Fruit fly (Drosophila melanogaster) whole organism, adult: Measurements from ENCODE around the gene Ets21C.

Source experiments
- CG11617 ChIP-seq: fragments of 200-800 bp; sonication (Bioruptor generic); optimal IDR thresholded peaks from 2 replicates; lab custom pipeline; 2017; ENCODE audit warnings: mild to moderate bottlenecking, missing biosample characterization, missing genetic modification reagents, missing genetic modification characterization
- CG12768 ChIP-seq: fragments of 200-800 bp; sonication (Bioruptor generic); optimal IDR thresholded peaks from 2 replicates; lab custom pipeline; 2017; ENCODE audit warnings: missing biosample characterization, missing genetic modification characterization, mild to moderate bottlenecking, moderate library complexity, missing genetic modification reagents
- CG14711 ChIP-seq: fragments of 200-800 bp; sonication (Bioruptor generic); optimal IDR thresholded peaks from 2 replicates; lab custom pipeline; 2018; ENCODE audit warnings: missing biosample characterization, mild to moderate bottlenecking, missing genetic modification characterization, moderate library complexity
- CG1620 ChIP-seq: fragments of 200-800 bp; sonication (Bioruptor generic); optimal IDR thresholded peaks from 2 replicates; lab custom pipeline; 2016; ENCODE audit warnings: missing biosample characterization, missing genetic modification characterization
- CG33017 ChIP-seq: fragments of 200-800 bp; sonication (Bioruptor generic); optimal IDR thresholded peaks from 2 replicates; lab custom pipeline; 2018; ENCODE audit warnings: missing biosample characterization, mild to moderate bottlenecking, missing genetic modification characterization, moderate library complexity
- CG5204 ChIP-seq: fragments of 200-800 bp; sonication (Bioruptor generic); optimal IDR thresholded peaks from 2 replicates; lab custom pipeline; 2016; ENCODE audit warnings: missing biosample characterization, missing genetic modification characterization
- CG7045 ChIP-seq: fragments of 200-800 bp; sonication (Bioruptor generic); optimal IDR thresholded peaks from 2 replicates; lab custom pipeline; 2017; ENCODE audit warnings: missing biosample characterization, mild to moderate bottlenecking, missing genetic modification characterization
- CG7101 ChIP-seq: fragments of 200-800 bp; sonication (Bioruptor generic); optimal IDR thresholded peaks from 2 replicates; lab custom pipeline; 2018; ENCODE audit warnings: missing biosample characterization, mild to moderate bottlenecking, missing genetic modification characterization, moderate library complexity
- Clk ChIP-seq: fragments of 200-800 bp; sonication (Bioruptor generic); optimal IDR thresholded peaks from 2 replicates; lab custom pipeline; 2017; ENCODE audit warnings: missing biosample characterization, missing genetic modification characterization
- Crg-1 ChIP-seq: fragments of 200-800 bp; sonication (Bioruptor generic); optimal IDR thresholded peaks from 2 replicates; lab custom pipeline; 2016; ENCODE audit warnings: missing biosample characterization, missing genetic modification characterization
- Hr96 ChIP-seq: fragments of 200-800 bp; sonication (Bioruptor generic); optimal IDR thresholded peaks from 2 replicates; lab custom pipeline; 2016; ENCODE audit warnings: missing biosample characterization, missing genetic modification characterization
- Mnt ChIP-seq: fragments of 200-800 bp; sonication (Bioruptor generic); optimal IDR thresholded peaks from 2 replicates; lab custom pipeline; 2016; ENCODE audit warnings: missing biosample characterization, mild to moderate bottlenecking, missing genetic modification characterization
- bab1 ChIP-seq: fragments of 200-800 bp; sonication (Bioruptor generic); optimal IDR thresholded peaks from 3 replicates; lab custom pipeline; 2019; ENCODE audit warnings: missing biosample characterization, mild to moderate bottlenecking, missing genetic modification characterization, moderate library complexity
- cic ChIP-seq: fragments of 200-800 bp; sonication (Bioruptor generic); optimal IDR thresholded peaks from 2 replicates; lab custom pipeline; 2017; ENCODE audit warnings: missing biosample characterization, mild to moderate bottlenecking, missing genetic modification characterization, moderate library complexity
- cnc ChIP-seq, 2 experiments: fragments of >200 bp; optimal IDR thresholded peaks; 2 replicates each; lab custom pipeline; 2017
- kay ChIP-seq: fragments of 200-800 bp; sonication (Bioruptor generic); peaks from one replicate; lab custom pipeline; 2016; ENCODE audit warnings: missing biosample characterization, missing genetic modification characterization, borderline replicate concordance
- ovo ChIP-seq: fragments of 200-800 bp; sonication (Bioruptor generic); optimal IDR thresholded peaks from 2 replicates; lab custom pipeline; 2016; ENCODE audit warnings: missing biosample characterization, missing genetic modification characterization
- pad ChIP-seq: fragments of 200-800 bp; sonication (Bioruptor generic); optimal IDR thresholded peaks from 3 replicates; lab custom pipeline; 2017; ENCODE audit warnings: missing biosample characterization, missing genetic modification characterization, mild to moderate bottlenecking, moderate library complexity, missing genetic modification reagents
- tj ChIP-seq: fragments of 200-800 bp; sonication (Bioruptor generic); optimal IDR thresholded peaks from 3 replicates; lab custom pipeline; 2017; ENCODE audit warnings: missing biosample characterization, mild to moderate bottlenecking, missing genetic modification characterization, moderate library complexity
- toe ChIP-seq: fragments of 200-800 bp; sonication (Bioruptor generic); optimal IDR thresholded peaks from 2 replicates; lab custom pipeline; 2016; ENCODE audit warnings: missing biosample characterization, missing genetic modification characterization

Ets21C gene

dm6 chr2L:568030-568429 is 15.3 kb upstream of the Ets21C start, which contains the start of the genes Nle and Sf3b1:
Nle (minus strand) TSS chr2L:568121.
Sf3b1 (plus strand) TSS chr2L:568340.
- TF ChIP-seq CG7045 (GFP tag; lab: Kevin White, UChicago) (no peak), CG7101 (peak; percentile 55), cic (GFP tag; lab: Kevin White, UChicago) (no peak), bab1 (GFP tag; lab: Kevin White, UChicago) (peak; percentile 49), toe (peak; percentile 66), ovo (GFP tag; lab: Kevin White, UChicago) (no peak), CG12768 (GFP tag; lab: Kevin White, UChicago) (peak; percentile 6), tj (GFP tag; lab: Kevin White, UChicago) (peak; percentile 2), CG33017 (tag; lab: Kevin White, UChicago) (no peak), CG11617 (GFP tag; lab: Kevin White, UChicago) (peak; percentile 58), Mnt (GFP tag; lab: Kevin White, UChicago) (peak; percentile 97), kay (GFP tag; lab: Kevin White, UChicago) (no peak), Clk (GFP tag; lab: Kevin White, UChicago) (peak; percentile 44), CG1620 (peak; percentile 67), CG5204 (GFP tag; lab: Kevin White, UChicago) (no peak), CG14711 (tag; lab: Kevin White, UChicago) (peak; percentile 55), cnc (optimal IDR thresholded peaks at IDR 0.05; lab: Kevin White, UChicago) (no peak), Hr96 (GFP tag; lab: Kevin White, UChicago) (peak; percentile 20), pad (GFP tag; lab: Kevin White, UChicago) (peak; percentile 23), Crg-1 (peak; percentile 62)

dm6 chr2L:563769-564550 is 11.2 kb upstream of the Ets21C start, which contains the start of the genes uncNacbeta and CG2794:
uncNacbeta (minus strand) TSS chr2L:563819.
CG2794 (plus strand) TSS chr2L:564163.
- no peak for TF ChIP-seq CG7045 (GFP tag; lab: Kevin White, UChicago)
- peak; percentile 39 for TF ChIP-seq CG7101
- no peak for TF ChIP-seq Clk (GFP tag; lab: Kevin White, UChicago)
- no peak for TF ChIP-seq CG14711 (tag; lab: Kevin White, UChicago)
- peak; percentile 79 for TF ChIP-seq Mnt (GFP tag; lab: Kevin White, UChicago)
- TF ChIP-seq kay (GFP tag; lab: Kevin White, UChicago) = no peak
- TF ChIP-seq bab1 (GFP tag; lab: Kevin White, UChicago) = peak; percentile 47
- TF ChIP-seq toe = no peak
- TF ChIP-seq CG11617 (GFP tag; lab: Kevin White, UChicago) = no peak
- no peak for TF ChIP-seq tj (GFP tag; lab: Kevin White, UChicago)
- no peak for TF ChIP-seq Crg-1
- no peak for TF ChIP-seq ovo (GFP tag; lab: Kevin White, UChicago)
- TF ChIP-seq CG12768 (GFP tag; lab: Kevin White, UChicago) = no peak
- no peak for TF ChIP-seq CG5204 (GFP tag; lab: Kevin White, UChicago)
- TF ChIP-seq cnc (optimal IDR thresholded peaks at IDR 0.05; lab: Kevin White, UChicago) = no peak
- peak; percentile 8 for TF ChIP-seq cic (GFP tag; lab: Kevin White, UChicago)
- TF ChIP-seq pad (GFP tag; lab: Kevin White, UChicago) = no peak
- no peak for TF ChIP-seq CG33017 (tag; lab: Kevin White, UChicago)
- no peak for TF ChIP-seq Hr96 (GFP tag; lab: Kevin White, UChicago)
- TF ChIP-seq CG1620 = no peak

- TF ChIP-seq CG11617 (GFP tag; lab: Kevin White, UChicago) = no peak
- no peak for TF ChIP-seq Hr96 (GFP tag; lab: Kevin White, UChicago)
- TF ChIP-seq pad (GFP tag; lab: Kevin White, UChicago) = no peak
- no peak for TF ChIP-seq cnc (optimal IDR thresholded peaks at IDR 0.05; lab: Kevin White, UChicago)
- TF ChIP-seq toe = no peak
- TF ChIP-seq CG5204 (GFP tag; lab: Kevin White, UChicago) = no peak
- no peak for TF ChIP-seq CG7045 (GFP tag; lab: Kevin White, UChicago)
- no peak for TF ChIP-seq ovo (GFP tag; lab: Kevin White, UChicago)
Measured at dm6 chr2L:563314-563713, 10.6 kb upstream of the Ets21C start.

- no peak for TF ChIP-seq tj (GFP tag; lab: Kevin White, UChicago)
- TF ChIP-seq CG7045 (GFP tag; lab: Kevin White, UChicago) = no peak
- no peak for TF ChIP-seq Hr96 (GFP tag; lab: Kevin White, UChicago)
Measured at dm6 chr2L:559770-560567, 7.2 kb upstream of the Ets21C start, which contains the start of gene rempA. rempA (minus strand) TSS chr2L:560310.

dm6 chr2L:559311-559710 is 6.6 kb upstream of the Ets21C start, which contains the start of gene Tspo:
Tspo (plus strand) TSS chr2L:559612.
- TF ChIP-seq CG12768 (GFP tag; lab: Kevin White, UChicago) = no peak
- TF ChIP-seq CG33017 (tag; lab: Kevin White, UChicago) = no peak
- TF ChIP-seq bab1 (GFP tag; lab: Kevin White, UChicago) = peak; percentile 14
- TF ChIP-seq kay (GFP tag; lab: Kevin White, UChicago) = no peak
- no peak for TF ChIP-seq CG11617 (GFP tag; lab: Kevin White, UChicago)
- TF ChIP-seq Hr96 (GFP tag; lab: Kevin White, UChicago) = peak; percentile 46
- TF ChIP-seq CG1620 = no peak
- peak; percentile 12 for TF ChIP-seq cic (GFP tag; lab: Kevin White, UChicago)
- peak in 1 of 2 experiments; percentile 94 for TF ChIP-seq cnc (optimal IDR thresholded peaks at IDR 0.05; lab: Kevin White, UChicago)
- no peak for TF ChIP-seq Crg-1
- peak; percentile 2 for TF ChIP-seq CG7045 (GFP tag; lab: Kevin White, UChicago)
- no peak for TF ChIP-seq CG14711 (tag; lab: Kevin White, UChicago)
- no peak for TF ChIP-seq toe
- peak; percentile 2 for TF ChIP-seq tj (GFP tag; lab: Kevin White, UChicago)
- TF ChIP-seq Mnt (GFP tag; lab: Kevin White, UChicago) = peak; percentile 43
- no peak for TF ChIP-seq Clk (GFP tag; lab: Kevin White, UChicago)
- no peak for TF ChIP-seq CG7101
- peak; percentile 24 for TF ChIP-seq ovo (GFP tag; lab: Kevin White, UChicago)
- no peak for TF ChIP-seq CG5204 (GFP tag; lab: Kevin White, UChicago)
- no peak for TF ChIP-seq pad (GFP tag; lab: Kevin White, UChicago)
